Worm (Caenorhabditis elegans) whole organism, early embryonic: Measurements from ENCODE around the gene C07E3.9.

Experiments
- F13C5.2 ChIP-seq: sonication (generic microtip); optimal IDR thresholded peaks from 2 replicates; lab custom pipeline; 2017; ENCODE audit warnings: mild to moderate bottlenecking, missing genetic modification characterization, inconsistent platforms, missing compliant biosample characterization
- aly-1 ChIP-seq: sonication (generic microtip); optimal IDR thresholded peaks from 2 replicates; lab custom pipeline; 2016; ENCODE audit warnings: missing genetic modification characterization, missing compliant biosample characterization
- ama-1 ChIP-seq: fragments of 150-350 bp; optimal IDR thresholded peaks from 2 replicates; lab custom pipeline; 2014
- ceh-13 ChIP-seq: fragments of 200-800 bp; sonication (Bioruptor generic); optimal IDR thresholded peaks from 2 replicates; lab custom pipeline; 2018; ENCODE audit warnings: mild to moderate bottlenecking, missing genetic modification characterization, missing compliant biosample characterization
- ceh-36 ChIP-seq: sonication (generic microtip); optimal IDR thresholded peaks from 2 replicates; lab custom pipeline; 2016; ENCODE audit warnings: missing genetic modification characterization, inconsistent platforms, missing compliant biosample characterization
- flt-1 ChIP-seq: fragments of 200-800 bp; sonication (Bioruptor generic); IDR thresholded peaks from 2 replicates; pipeline ENCODE4 v1.3.6; 2022; ENCODE audit warnings: missing genetic modification characterization, missing compliant biosample characterization
- hmbx-1 ChIP-seq: sonication (generic microtip); optimal IDR thresholded peaks from 2 replicates; lab custom pipeline; 2016; ENCODE audit warnings: mild to moderate bottlenecking, missing genetic modification characterization, missing compliant biosample characterization
- hmg-4 ChIP-seq: fragments of 200-800 bp; sonication (Bioruptor generic); optimal IDR thresholded peaks from 2 replicates; lab custom pipeline; 2018; ENCODE audit warnings: mild to moderate bottlenecking, missing genetic modification characterization, missing compliant biosample characterization
- pes-1 ChIP-seq: fragments of 200-800 bp; sonication (Bioruptor generic); IDR thresholded peaks from 2 replicates; pipeline ENCODE4 v1.3.6; 2022; ENCODE audit warnings: missing genetic modification reagents, missing genetic modification characterization, missing compliant biosample characterization
- tbx-11 ChIP-seq: fragments of 200-800 bp; sonication (Bioruptor generic); IDR thresholded peaks from 2 replicates; pipeline ENCODE4 v1.3.6; 2022; ENCODE audit warnings: missing genetic modification characterization, missing compliant biosample characterization
- tra-4 ChIP-seq: sonication (generic microtip); optimal IDR thresholded peaks from 2 replicates; lab custom pipeline; 2017; ENCODE audit warnings: missing genetic modification characterization, missing compliant biosample characterization

DNA sequence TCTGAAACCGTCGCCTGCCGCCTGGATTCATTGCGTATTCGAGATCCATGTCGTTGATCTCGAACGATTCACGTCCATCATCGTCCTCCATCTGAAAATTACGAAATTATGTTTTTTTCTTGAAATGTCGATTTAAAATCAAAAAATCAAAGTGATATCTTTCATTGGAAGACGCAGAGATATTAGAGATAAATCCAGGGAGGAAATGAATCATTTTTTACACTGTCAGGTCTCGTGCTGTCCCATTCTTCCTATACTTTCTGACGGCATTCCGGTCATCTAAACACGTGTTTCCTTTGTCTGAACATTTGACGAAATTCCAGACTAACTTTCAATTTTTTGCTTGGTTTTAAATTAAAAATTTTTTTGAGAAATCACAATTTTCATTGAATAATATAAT lies 641 bp upstream of the C07E3.9 start, which contains the start of gene stip-1:
- TF ChIP-seq ceh-13 (GFP tag; lab: Kevin White, UChicago) (no peak), tbx-11 (GFP tag; lab: Robert Waterston, UW) (no peak), ama-1 (lab: Kevin White, UChicago) (no peak), flt-1 (GFP tag; lab: Robert Waterston, UW) (no peak), F13C5.2 (no peak), hmbx-1 (tag; lab: Kevin White, UChicago) (no peak), tra-4 (tag; lab: Kevin White, UChicago) (no peak), aly-1 (tag; lab: Kevin White, UChicago) (no peak), hmg-4 (GFP tag; lab: Kevin White, UChicago) (no peak), pes-1 (GFP tag; lab: Robert Waterston, UW) (no peak), ceh-36 (tag; lab: Kevin White, UChicago) (no peak)
